Worm (Caenorhabditis elegans) whole organism, young adult: ENCODE measurements around the gene glb-15.

Source experiments
- B0019.2 ChIP-seq: fragments of 200-800 bp; sonication (Bioruptor generic); conservative IDR thresholded peaks from 2 replicates; pipeline ENCODE4 v1.3.6; 2022; ENCODE audit warnings: missing genetic modification reagents, missing genetic modification characterization, missing compliant biosample characterization
- B0261.1 ChIP-seq: sonication (generic microtip); optimal IDR thresholded peaks from 2 replicates; lab custom pipeline; 2016; ENCODE audit warnings: mild to moderate bottlenecking, missing genetic modification characterization, moderate library complexity, missing compliant biosample characterization
- C06A6.2 ChIP-seq: fragments of 200-800 bp; sonication (Bioruptor generic); conservative IDR thresholded peaks from 2 replicates; pipeline ENCODE4 v1.3.6; 2022; ENCODE audit warnings: missing genetic modification characterization, missing compliant biosample characterization
- F10E7.11 ChIP-seq: sonication (generic microtip); optimal IDR thresholded peaks from 2 replicates; lab custom pipeline; 2017; ENCODE audit warnings: mild to moderate bottlenecking, missing genetic modification characterization, moderate library complexity, missing compliant biosample characterization
- F23B12.7 ChIP-seq: sonication (generic microtip); optimal IDR thresholded peaks from 2 replicates; lab custom pipeline; 2017; ENCODE audit warnings: missing genetic modification characterization, mild to moderate bottlenecking, missing compliant biosample characterization, antibody characterized with exemption, moderate library complexity; ENCODE audit not compliant: insufficient read depth
- F33H1.4 ChIP-seq: fragments of 200-800 bp; sonication (Bioruptor generic); IDR thresholded peaks from 2 replicates; pipeline ENCODE4 v1.3.6; 2022; ENCODE audit warnings: missing genetic modification reagents, missing genetic modification characterization, missing compliant biosample characterization
- F49E8.2 ChIP-seq: sonication (generic microtip); optimal IDR thresholded peaks from 3 replicates; lab custom pipeline; 2017; ENCODE audit warnings: missing genetic modification characterization, mild to moderate bottlenecking, missing compliant biosample characterization, antibody characterized with exemption, moderate library complexity; ENCODE audit not compliant: insufficient read depth
- F57A8.1 ChIP-seq: fragments of 200-800 bp; sonication (Bioruptor generic); optimal IDR thresholded peaks from 2 replicates; lab custom pipeline; 2018; ENCODE audit warnings: mild to moderate bottlenecking, missing genetic modification characterization, moderate library complexity, missing compliant biosample characterization
- K11D2.4 ChIP-seq: fragments of 200-800 bp; sonication (Bioruptor generic); IDR thresholded peaks from 2 replicates; pipeline ENCODE4 v1.3.6; 2022; ENCODE audit warnings: missing genetic modification reagents, missing genetic modification characterization, missing compliant biosample characterization
- K12H6.12 ChIP-seq: fragments of 200-800 bp; sonication (Bioruptor generic); optimal IDR thresholded peaks from 2 replicates; lab custom pipeline; 2018; ENCODE audit warnings: mild to moderate bottlenecking, missing genetic modification characterization, missing compliant biosample characterization
- T26A5.8 ChIP-seq: sonication (generic microtip); optimal IDR thresholded peaks from 2 replicates; lab custom pipeline; 2016; ENCODE audit warnings: missing genetic modification characterization, missing compliant biosample characterization
- akir-1 ChIP-seq: fragments of 200-800 bp; sonication (Bioruptor generic); optimal IDR thresholded peaks from 2 replicates; lab custom pipeline; 2018; ENCODE audit warnings: mild to moderate bottlenecking, missing genetic modification characterization, moderate library complexity, missing compliant biosample characterization
- attf-3 ChIP-seq: fragments of 200-800 bp; sonication (Bioruptor generic); conservative IDR thresholded peaks from 2 replicates; pipeline ENCODE4 v1.3.6; 2022; ENCODE audit warnings: missing genetic modification reagents, missing genetic modification characterization, missing compliant biosample characterization
- attf-6 ChIP-seq: fragments of 200-800 bp; sonication (Bioruptor generic); IDR thresholded peaks from 2 replicates; pipeline ENCODE4 v1.3.6; 2022; ENCODE audit warnings: missing genetic modification reagents, missing genetic modification characterization, missing compliant biosample characterization
- bed-2 ChIP-seq: fragments of 200-800 bp; sonication (Bioruptor generic); IDR thresholded peaks from 2 replicates; pipeline ENCODE4 v1.3.6; 2022; ENCODE audit warnings: missing genetic modification reagents, missing genetic modification characterization, missing compliant biosample characterization
- ceh-100 ChIP-seq: fragments of 200-800 bp; sonication (Bioruptor generic); IDR thresholded peaks from 2 replicates; pipeline ENCODE4 v1.3.6; 2022; ENCODE audit warnings: missing genetic modification reagents, missing genetic modification characterization, missing compliant biosample characterization
- ceh-27 ChIP-seq: fragments of 200-800 bp; sonication (Bioruptor generic); optimal IDR thresholded peaks from 2 replicates; lab custom pipeline; 2018; ENCODE audit warnings: mild to moderate bottlenecking, missing genetic modification characterization, moderate library complexity, missing compliant biosample characterization
- ceh-40 ChIP-seq: fragments of 200-800 bp; sonication (Bioruptor generic); IDR thresholded peaks from 2 replicates; pipeline ENCODE4 v1.3.6; 2022; ENCODE audit warnings: missing genetic modification characterization, missing compliant biosample characterization
- ceh-58 ChIP-seq: fragments of 200-800 bp; sonication (Bioruptor generic); IDR thresholded peaks from 2 replicates; pipeline ENCODE4 v1.3.6; 2022; ENCODE audit warnings: missing genetic modification characterization, missing compliant biosample characterization
- dox-1 ChIP-seq: fragments of 200-800 bp; sonication (Bioruptor generic); IDR thresholded peaks from 2 replicates; pipeline ENCODE4 v1.3.6; 2022; ENCODE audit warnings: missing genetic modification reagents, missing genetic modification characterization, missing compliant biosample characterization
- dpl-1 ChIP-seq: fragments of 150-350 bp; optimal IDR thresholded peaks from 2 replicates; lab custom pipeline; 2014; ENCODE audit warnings: missing biosample characterization, missing genetic modification reagents, missing genetic modification characterization
- efl-1 ChIP-seq: fragments of 150-350 bp; optimal IDR thresholded peaks from 2 replicates; lab custom pipeline; 2014; ENCODE audit warnings: missing biosample characterization, missing genetic modification reagents, missing genetic modification characterization
- egl-18 ChIP-seq: fragments of 200-800 bp; sonication (Bioruptor generic); IDR thresholded peaks from 2 replicates; pipeline ENCODE4 v1.3.6; 2022; ENCODE audit warnings: missing genetic modification reagents, missing genetic modification characterization, missing compliant biosample characterization
- ekl-4 ChIP-seq: fragments of 200-800 bp; sonication (Bioruptor generic); IDR thresholded peaks from 2 replicates; pipeline ENCODE4 v1.3.6; 2022; ENCODE audit warnings: missing genetic modification reagents, missing genetic modification characterization, missing compliant biosample characterization
- fkh-3 ChIP-seq: sonication (generic microtip); optimal IDR thresholded peaks from 2 replicates; lab custom pipeline; 2016; ENCODE audit warnings: mild to moderate bottlenecking, missing genetic modification characterization, missing compliant biosample characterization
- hlh-26 ChIP-seq: fragments of 200-800 bp; sonication (Bioruptor generic); conservative IDR thresholded peaks from 2 replicates; pipeline ENCODE4 v1.3.6; 2022; ENCODE audit warnings: missing genetic modification reagents, missing genetic modification characterization, missing compliant biosample characterization
- hmg-1.2 ChIP-seq: fragments of 200-800 bp; sonication (Bioruptor generic); IDR thresholded peaks from 2 replicates; pipeline ENCODE4 v1.3.6; 2022; ENCODE audit warnings: missing genetic modification reagents, missing genetic modification characterization, missing compliant biosample characterization
- hsf-1 ChIP-seq: fragments of 200-800 bp; sonication (Bioruptor generic); IDR thresholded peaks from 2 replicates; pipeline ENCODE4 v1.3.6; 2022; ENCODE audit warnings: missing genetic modification reagents, missing genetic modification characterization, missing compliant biosample characterization
- lag-1 ChIP-seq: fragments of 200-800 bp; sonication (Bioruptor generic); IDR thresholded peaks from 2 replicates; pipeline ENCODE4 v1.3.6; 2022; ENCODE audit warnings: missing genetic modification reagents, missing genetic modification characterization, missing compliant biosample characterization
- let-607 ChIP-seq, 2 experiments: fragments of 200-800 bp in 1 of 2; sonication (Bioruptor generic) in 1 of 2; sonication (generic microtip) in 1 of 2; optimal IDR thresholded peaks; 2 replicates each; lab custom pipeline; 2016 to 2018; ENCODE audit warnings: mild to moderate bottlenecking in 2 of 2, missing compliant biosample characterization in 2 of 2, missing genetic modification characterization in 2 of 2, moderate library complexity in 2 of 2, missing genotype in 1 of 2
- lin-26 ChIP-seq: fragments of 200-800 bp; sonication (Bioruptor generic); IDR thresholded peaks from 2 replicates; pipeline ENCODE4 v1.3.6; 2022; ENCODE audit warnings: missing genetic modification reagents, missing genetic modification characterization, missing compliant biosample characterization
- lsl-1 ChIP-seq: fragments of 200-800 bp; sonication (Bioruptor generic); optimal IDR thresholded peaks from 2 replicates; lab custom pipeline; 2018; ENCODE audit warnings: mild to moderate bottlenecking, missing genetic modification characterization, moderate library complexity, missing compliant biosample characterization
- lsy-27 ChIP-seq: sonication (generic microtip); optimal IDR thresholded peaks from 2 replicates; lab custom pipeline; 2017; ENCODE audit warnings: missing genetic modification characterization, mild to moderate bottlenecking, missing compliant biosample characterization, antibody characterized with exemption, missing genotype, borderline replicate concordance; ENCODE audit not compliant: insufficient read depth
- mcd-1 ChIP-seq: fragments of 200-800 bp; sonication (Bioruptor generic); IDR thresholded peaks from 2 replicates; pipeline ENCODE4 v1.3.6; 2022; ENCODE audit warnings: missing genetic modification reagents, missing genetic modification characterization, missing compliant biosample characterization
- nhr-120 ChIP-seq: fragments of 200-800 bp; sonication (Bioruptor generic); IDR thresholded peaks from 2 replicates; pipeline ENCODE4 v1.3.6; 2022; ENCODE audit warnings: missing genetic modification characterization, missing compliant biosample characterization
- nhr-27 ChIP-seq: fragments of 200-800 bp; sonication (Bioruptor generic); optimal IDR thresholded peaks from 2 replicates; lab custom pipeline; 2018; ENCODE audit warnings: mild to moderate bottlenecking, missing genetic modification characterization, moderate library complexity, missing compliant biosample characterization
- nhr-80 ChIP-seq: sonication (generic microtip); optimal IDR thresholded peaks from 2 replicates; lab custom pipeline; 2016; ENCODE audit warnings: missing genetic modification characterization, missing compliant biosample characterization
- rcor-1 ChIP-seq: fragments of 200-800 bp; sonication (Bioruptor generic); IDR thresholded peaks from 2 replicates; pipeline ENCODE4 v1.3.6; 2022; ENCODE audit warnings: missing genetic modification reagents, missing genetic modification characterization, missing compliant biosample characterization
- rpc-1 ChIP-seq, 2 experiments: fragments of 150-350 bp in 1 of 2; sonication (generic microtip) in 1 of 2; optimal IDR thresholded peaks; 2 replicates each; lab custom pipeline; 2014 to 2018; ENCODE audit warnings: missing biosample characterization in 1 of 2, missing genetic modification characterization in 1 of 2, missing genetic modification reagents in 1 of 2, missing genotype in 1 of 2
- snpc-1.3 ChIP-seq: sonication (generic microtip); optimal IDR thresholded peaks from 2 replicates; lab custom pipeline; 2017; ENCODE audit warnings: missing genetic modification characterization, mild to moderate bottlenecking, missing compliant biosample characterization, antibody characterized with exemption, moderate library complexity, missing genotype, missing genetic modification reagents; ENCODE audit not compliant: insufficient read depth
- somi-1 ChIP-seq: fragments of 200-800 bp; sonication (Bioruptor generic); optimal IDR thresholded peaks from 2 replicates; lab custom pipeline; 2018; ENCODE audit warnings: mild to moderate bottlenecking, missing genetic modification characterization, missing compliant biosample characterization
- tbx-9 ChIP-seq: sonication (generic microtip); optimal IDR thresholded peaks from 2 replicates; lab custom pipeline; 2016; ENCODE audit warnings: borderline replicate concordance, missing genetic modification characterization, inconsistent platforms, missing compliant biosample characterization
- zfh-2 ChIP-seq: fragments of 200-800 bp; sonication (Bioruptor generic); conservative IDR thresholded peaks from 2 replicates; pipeline ENCODE4 v1.3.6; 2022; ENCODE audit warnings: missing genetic modification reagents, missing genetic modification characterization, missing compliant biosample characterization
- ztf-18 ChIP-seq: sonication (generic microtip); optimal IDR thresholded peaks from 2 replicates; lab custom pipeline; 2016; ENCODE audit warnings: missing genotype, mild to moderate bottlenecking, missing genetic modification characterization, missing compliant biosample characterization
- ztf-26 ChIP-seq: sonication (generic microtip); optimal IDR thresholded peaks from 2 replicates; lab custom pipeline; 2017; ENCODE audit warnings: missing genetic modification characterization, missing compliant biosample characterization
- ztf-28 ChIP-seq: fragments of 200-800 bp; sonication (Bioruptor generic); IDR thresholded peaks from 2 replicates; pipeline ENCODE4 v1.3.6; 2022; ENCODE audit warnings: missing genetic modification reagents, missing genetic modification characterization, missing compliant biosample characterization
- ztf-6 ChIP-seq: fragments of 200-800 bp; sonication (Bioruptor generic); IDR thresholded peaks from 2 replicates; pipeline ENCODE4 v1.3.6; 2022; ENCODE audit warnings: missing genetic modification reagents, missing genetic modification characterization, missing compliant biosample characterization

Gene glb-15

DNA sequence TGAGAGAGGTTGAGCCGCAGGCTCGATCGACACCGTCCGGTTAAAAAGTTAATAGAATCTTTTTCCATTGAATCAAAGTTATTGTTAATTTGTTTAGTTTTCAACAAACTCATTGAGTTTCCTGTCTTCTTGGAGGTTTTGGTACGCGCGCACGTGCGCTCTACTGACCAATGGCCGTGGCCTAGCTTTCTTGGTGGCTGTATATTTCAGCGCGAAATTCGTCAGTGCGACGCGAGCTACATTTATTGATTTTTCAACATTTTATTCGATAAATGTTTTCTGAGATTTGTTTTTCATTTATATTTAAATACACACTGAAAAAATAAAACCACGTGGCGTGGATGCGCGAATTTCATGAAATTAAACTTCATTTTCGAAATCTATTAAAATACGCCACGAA lies 26.1 kb upstream of the glb-15 start, which contains the start of gene bir-1 (continued):
- TF ChIP-seq ztf-26 (tag; lab: Kevin White, UChicago) = no peak
- peak; percentile 22; the same call in 1 of the 2 replicates for TF ChIP-seq attf-3 (GFP tag; lab: Robert Waterston, UW)
- no peak for TF ChIP-seq hsf-1 (GFP tag; lab: Robert Waterston, UW)
- TF ChIP-seq C06A6.2 (GFP tag; lab: Robert Waterston, UW) = no peak
- TF ChIP-seq rcor-1 (GFP tag; lab: Robert Waterston, UW) = 0 out of 2 replicates have a peak, but pooled peaks have one; percentile 26
- 0 out of 2 replicates have a peak, but pooled peaks have one; percentile 8 for TF ChIP-seq zfh-2 (GFP tag; lab: Robert Waterston, UW)
- no peak for TF ChIP-seq attf-6
- no peak for TF ChIP-seq lsy-27 (tag; lab: Kevin White, UChicago)
- TF ChIP-seq ztf-18 (tag; lab: Kevin White, UChicago) = peak; percentile 35
- no peak for TF ChIP-seq ceh-100 (GFP tag; lab: Robert Waterston, UW)
- peak; percentile 40 for TF ChIP-seq lsl-1 (GFP tag; lab: Kevin White, UChicago)
- 0 out of 2 replicates have a peak, but pooled peaks have one; percentile 23 for TF ChIP-seq ekl-4 (GFP tag; lab: Robert Waterston, UW)
- no peak for TF ChIP-seq let-607 (tag; optimal IDR thresholded peaks at IDR 0.05; lab: Kevin White, UChicago)
- peak; percentile 34; the same call in 1 of the 2 replicates for TF ChIP-seq hmg-1.2 (GFP tag; lab: Robert Waterston, UW)
- TF ChIP-seq lin-26 (GFP tag; lab: Robert Waterston, UW) = no peak
- TF ChIP-seq K12H6.12 (tag; lab: Kevin White, UChicago) = peak; percentile 1
- TF ChIP-seq F23B12.7 (tag; lab: Kevin White, UChicago) = no peak
- TF ChIP-seq ceh-40 (GFP tag; lab: Robert Waterston, UW) = no peak
- no peak for TF ChIP-seq F49E8.2 (tag; lab: Kevin White, UChicago)
- peak; percentile 25 for TF ChIP-seq dpl-1 (GFP tag; lab: Kevin White, UChicago)
- peak; percentile 30; the same call in 1 of the 2 replicates for TF ChIP-seq F33H1.4
- peak; percentile 75 for TF ChIP-seq efl-1 (GFP tag; lab: Kevin White, UChicago)
- TF ChIP-seq akir-1 = no peak
- no peak for TF ChIP-seq F57A8.1
- no peak for TF ChIP-seq ceh-58 (GFP tag; lab: Robert Waterston, UW)
- TF ChIP-seq T26A5.8 (tag; lab: Kevin White, UChicago) = no peak
- no peak for TF ChIP-seq K11D2.4 (GFP tag; lab: Robert Waterston, UW)
- 0 out of 2 replicates have a peak, but pooled peaks have one; percentile 61 for TF ChIP-seq bed-2 (GFP tag; lab: Robert Waterston, UW)
- TF ChIP-seq somi-1 = no peak
- TF ChIP-seq nhr-27 (tag; lab: Kevin White, UChicago) = no peak
- TF ChIP-seq egl-18 (GFP tag; lab: Robert Waterston, UW) = no peak
- TF ChIP-seq snpc-1.3 (tag; lab: Kevin White, UChicago) = no peak
- no peak for TF ChIP-seq rpc-1 (optimal IDR thresholded peaks at IDR 0.05; lab: Kevin White, UChicago)
- no peak for TF ChIP-seq rpc-1 (tag; optimal IDR thresholded peaks at IDR 0.05; lab: Kevin White, UChicago)
- no peak for TF ChIP-seq B0261.1
- no peak for TF ChIP-seq B0019.2
- no peak for TF ChIP-seq lag-1 (GFP tag; lab: Robert Waterston, UW)
- TF ChIP-seq nhr-120 (GFP tag; lab: Robert Waterston, UW) = no peak
- no peak for TF ChIP-seq ztf-28 (GFP tag; lab: Robert Waterston, UW)
- TF ChIP-seq dox-1 (GFP tag; lab: Robert Waterston, UW) = peak; percentile 82
- TF ChIP-seq mcd-1 (GFP tag; lab: Robert Waterston, UW) = peak; percentile 74
- no peak for TF ChIP-seq fkh-3
- no peak for TF ChIP-seq ztf-6
- no peak for TF ChIP-seq ceh-27 (GFP tag; lab: Kevin White, UChicago)
- TF ChIP-seq F10E7.11 (tag; lab: Kevin White, UChicago) = no peak
- peak; percentile 50 for TF ChIP-seq nhr-80 (tag; lab: Kevin White, UChicago)
- TF ChIP-seq hlh-26 (GFP tag; lab: Robert Waterston, UW) = no peak
- no peak for TF ChIP-seq tbx-9 (tag; lab: Kevin White, UChicago)
